Worm (Caenorhabditis elegans) whole organism, mixed stage, embryonic: Measurements from ENCODE around the gene tyr-1.

Source experiments
- ceh-39 ChIP-seq: fragments of 150-350 bp; optimal IDR thresholded peaks from 2 replicates; lab custom pipeline; 2014; ENCODE audit warnings: missing biosample characterization, missing genetic modification characterization
- nhr-237 ChIP-seq: fragments of 150-350 bp; optimal IDR thresholded peaks from 2 replicates; lab custom pipeline; 2014; ENCODE audit warnings: missing biosample characterization, missing genetic modification characterization
- nhr-28 ChIP-seq: fragments of 150-350 bp; optimal IDR thresholded peaks from 2 replicates; lab custom pipeline; 2014; ENCODE audit warnings: missing biosample characterization, missing genetic modification characterization
- unc-39 ChIP-seq: fragments of 150-350 bp; optimal IDR thresholded peaks from 2 replicates; lab custom pipeline; 2014; ENCODE audit warnings: missing biosample characterization, missing genetic modification characterization
- unc-62 ChIP-seq: fragments of 150-350 bp; optimal IDR thresholded peaks from 2 replicates; lab custom pipeline; 2014; ENCODE audit warnings: missing biosample characterization, missing genetic modification reagents, missing genetic modification characterization
- zip-8 ChIP-seq: fragments of 150-350 bp; optimal IDR thresholded peaks from 2 replicates; lab custom pipeline; 2014; ENCODE audit warnings: missing biosample characterization, missing genetic modification characterization

DNA sequence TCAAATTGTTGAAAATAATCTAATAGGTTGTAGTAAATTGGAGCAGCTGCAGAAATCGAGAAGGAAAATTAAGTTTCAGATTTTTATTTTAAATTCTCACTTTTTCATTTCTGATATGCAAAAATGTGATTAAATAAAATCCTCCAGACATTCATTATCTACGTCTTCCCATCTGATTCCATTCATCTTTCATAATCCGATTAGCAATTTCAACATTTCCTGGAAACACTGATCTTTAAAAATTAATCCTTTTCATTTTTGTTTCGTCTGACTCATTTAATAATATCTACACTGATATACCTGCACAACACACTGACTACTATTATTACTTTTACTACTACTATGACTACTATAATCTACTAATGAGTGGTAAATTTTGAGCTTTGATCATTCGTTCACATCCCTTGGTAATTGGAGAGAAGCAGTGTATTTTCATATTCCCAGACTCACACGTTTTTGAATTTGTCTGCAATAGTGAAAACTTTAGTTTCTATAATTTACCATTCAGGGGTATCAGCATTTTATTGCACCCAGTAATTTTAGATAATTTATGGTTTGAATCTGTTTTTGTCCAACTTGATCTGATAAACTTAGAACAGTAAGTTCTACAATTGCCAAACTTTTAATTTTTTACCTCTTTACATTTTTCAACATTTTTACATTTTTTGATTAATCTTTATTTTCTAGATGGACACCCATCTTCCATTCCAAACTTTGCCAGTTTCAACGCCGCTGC is 34.5 kb upstream of the tyr-1 start, which contains the start of gene ceh-23:
- TF ChIP-seq unc-62 (GFP tag; lab: Kevin White, UChicago) = no peak
- no peak for TF ChIP-seq unc-39 (tag; lab: Kevin White, UChicago)
- no peak for TF ChIP-seq ceh-39
- TF ChIP-seq zip-8 (tag; lab: Kevin White, UChicago) = no peak
- TF ChIP-seq nhr-237 = no peak
- no peak for TF ChIP-seq nhr-28 (tag; lab: Kevin White, UChicago)
